Worm (Caenorhabditis elegans) whole organism, L1 larva: ENCODE results near the gene tgt-1.

Source experiments
- alr-1 ChIP-seq: fragments of 200-800 bp; sonication (Bioruptor generic); optimal IDR thresholded peaks from 2 replicates; lab custom pipeline; 2018; ENCODE audit warnings: borderline replicate concordance, mild to moderate bottlenecking, missing genetic modification characterization, missing compliant biosample characterization
- ama-1 ChIP-seq: fragments of 150-350 bp; optimal IDR thresholded peaks from 2 replicates; lab custom pipeline; 2014
- blmp-1 ChIP-seq: fragments of 150-350 bp; optimal IDR thresholded peaks from 2 replicates; lab custom pipeline; 2014; ENCODE audit warnings: missing biosample characterization, missing genetic modification characterization
- ceh-8 ChIP-seq: fragments of 200-800 bp; sonication (Bioruptor generic); optimal IDR thresholded peaks from 2 replicates; lab custom pipeline; 2018; ENCODE audit warnings: mild to moderate bottlenecking, missing genetic modification characterization, moderate library complexity, missing compliant biosample characterization
- ceh-90 ChIP-seq: sonication (generic microtip); optimal IDR thresholded peaks from 2 replicates; lab custom pipeline; 2016; ENCODE audit warnings: missing genetic modification characterization, missing compliant biosample characterization
- efl-1 ChIP-seq, 4 experiments: fragments of 150-350 bp; optimal IDR thresholded peaks in 3 of 4; peaks in 1 of 4; 1 replicate in 1 of 4; 2 replicates in 3 of 4; lab custom pipeline; 2014; ENCODE audit warnings: missing biosample characterization in 2 of 4, missing genetic modification characterization in 2 of 4, missing genetic modification reagents in 2 of 4
- ets-5 ChIP-seq: fragments of 200-800 bp; sonication (Bioruptor generic); IDR thresholded peaks from 2 replicates; pipeline ENCODE4 v1.3.6; 2022; ENCODE audit warnings: missing genetic modification characterization, missing compliant biosample characterization
- fkh-8 ChIP-seq: sonication (generic microtip); optimal IDR thresholded peaks from 2 replicates; lab custom pipeline; 2016; ENCODE audit warnings: mild to moderate bottlenecking, missing genetic modification characterization, missing compliant biosample characterization
- fos-1 ChIP-seq: fragments of 150-350 bp; optimal IDR thresholded peaks from 2 replicates; lab custom pipeline; 2014; ENCODE audit warnings: missing biosample characterization, missing genetic modification characterization
- hlh-17 ChIP-seq: fragments of 200-800 bp; sonication (Bioruptor generic); optimal IDR thresholded peaks from 2 replicates; lab custom pipeline; 2018; ENCODE audit warnings: missing genetic modification characterization, mild to moderate bottlenecking, missing compliant biosample characterization, moderate library complexity, borderline replicate concordance
- irx-1 ChIP-seq: sonication (generic microtip); optimal IDR thresholded peaks from 2 replicates; lab custom pipeline; 2016; ENCODE audit warnings: missing genetic modification characterization, missing compliant biosample characterization
- lin-14 ChIP-seq: fragments of 200-800 bp; sonication (Bioruptor generic); optimal IDR thresholded peaks from 2 replicates; lab custom pipeline; 2018; ENCODE audit warnings: mild to moderate bottlenecking, missing genetic modification characterization, moderate library complexity, missing compliant biosample characterization
- mab-9 ChIP-seq: fragments of 200-800 bp; sonication (Bioruptor generic); IDR thresholded peaks from 2 replicates; pipeline ENCODE4 v1.3.6; 2022; ENCODE audit warnings: missing genetic modification reagents, missing genetic modification characterization, missing compliant biosample characterization
- mdl-1 ChIP-seq, 2 experiments: fragments of 150-350 bp; optimal IDR thresholded peaks; 2 replicates each; lab custom pipeline; 2014 to 2017; ENCODE audit warnings: missing biosample characterization in 2 of 2, missing genetic modification characterization in 2 of 2, inconsistent platforms in 1 of 2
- mef-2 ChIP-seq: fragments of 150-350 bp; optimal IDR thresholded peaks from 2 replicates; lab custom pipeline; 2014; ENCODE audit warnings: missing biosample characterization, missing genetic modification characterization
- mep-1 ChIP-seq: fragments of 150-350 bp; optimal IDR thresholded peaks from 2 replicates; lab custom pipeline; 2014; ENCODE audit warnings: missing biosample characterization, missing genetic modification characterization
- nhr-11 ChIP-seq: fragments of 150-350 bp; optimal IDR thresholded peaks from 2 replicates; lab custom pipeline; 2014; ENCODE audit warnings: missing biosample characterization, missing genetic modification characterization
- nhr-19 ChIP-seq: fragments of 200-800 bp; sonication (Bioruptor generic); conservative IDR thresholded peaks from 2 replicates; pipeline ENCODE4 v1.3.6; 2022; ENCODE audit warnings: missing genetic modification characterization, missing compliant biosample characterization
- nhr-71 ChIP-seq: sonication (generic microtip); optimal IDR thresholded peaks from 2 replicates; lab custom pipeline; 2016; ENCODE audit warnings: mild to moderate bottlenecking, missing genetic modification characterization, moderate library complexity, missing compliant biosample characterization
- nhr-76 ChIP-seq: sonication (generic microtip); optimal IDR thresholded peaks from 2 replicates; lab custom pipeline; 2017; ENCODE audit warnings: missing biosample characterization, missing genetic modification characterization
- nhr-77 ChIP-seq: fragments of 150-350 bp; optimal IDR thresholded peaks from 2 replicates; lab custom pipeline; 2014; ENCODE audit warnings: missing biosample characterization, missing genetic modification characterization
- nhr-85 ChIP-seq: sonication (generic microtip); peaks from one replicate; lab custom pipeline; 2016; ENCODE audit warnings: missing genetic modification characterization, inconsistent platforms, missing compliant biosample characterization
- nhr-90 ChIP-seq: sonication (generic microtip); optimal IDR thresholded peaks from 2 replicates; lab custom pipeline; 2016; ENCODE audit warnings: mild to moderate bottlenecking, missing genetic modification characterization, missing compliant biosample characterization; ENCODE audit not compliant: poor library complexity
- rnt-1 ChIP-seq: sonication (generic microtip); optimal IDR thresholded peaks from 2 replicates; lab custom pipeline; 2016; ENCODE audit warnings: mild to moderate bottlenecking, missing genetic modification characterization, moderate library complexity, missing compliant biosample characterization
- sptf-1 ChIP-seq: fragments of 150-350 bp; optimal IDR thresholded peaks from 2 replicates; lab custom pipeline; 2014; ENCODE audit warnings: missing biosample characterization, missing genetic modification characterization
- sup-37 ChIP-seq: fragments of 200-800 bp; sonication (Bioruptor generic); optimal IDR thresholded peaks from 2 replicates; lab custom pipeline; 2018; ENCODE audit warnings: mild to moderate bottlenecking, missing genetic modification characterization, missing compliant biosample characterization
- unc-130 ChIP-seq: fragments of 150-350 bp; optimal IDR thresholded peaks from 2 replicates; lab custom pipeline; 2017; ENCODE audit warnings: missing biosample characterization, missing genetic modification characterization, inconsistent platforms
- ztf-11 ChIP-seq, 2 experiments: sonication (generic microtip); optimal IDR thresholded peaks; 2 replicates each; lab custom pipeline; 2016 to 2017; ENCODE audit warnings: missing genetic modification characterization in 2 of 2, missing biosample characterization in 1 of 2, missing compliant biosample characterization in 1 of 2

Gene tgt-1

DNA sequence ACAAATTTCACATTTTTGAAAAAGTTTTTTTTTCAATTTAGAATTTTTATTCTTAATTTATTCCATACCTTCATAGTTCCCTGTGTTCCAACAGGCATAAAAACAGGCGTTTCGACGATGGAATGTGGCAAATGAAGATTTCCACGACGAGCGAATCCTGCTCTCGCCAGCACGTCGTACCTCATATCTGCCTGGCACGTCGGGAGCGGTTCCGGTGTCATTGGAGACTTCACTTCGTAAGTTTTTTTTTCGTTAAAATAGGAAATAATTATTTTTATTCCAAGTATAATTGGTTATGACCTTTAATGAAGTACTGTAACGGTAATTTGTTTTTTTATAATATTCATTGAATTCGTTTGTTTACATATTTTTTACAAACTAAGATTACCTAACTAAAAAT lies at the start of gene tgt-1:
Gene tgt-1, minus strand, starts transcription at position 232 of the 400 bp plus-strand sequence.
- TF ChIP-seq efl-1 (optimal IDR thresholded peaks at IDR 0.05; lab: Kevin White, UChicago) (no peak), efl-1 (GFP tag; optimal IDR thresholded peaks at IDR 0.05 in 1 of 2; lab: Kevin White, UChicago) (peak in 1 of 2 experiments; percentile 28), irx-1 (no peak), nhr-90 (tag; lab: Kevin White, UChicago) (peak; percentile 3)

DNA sequence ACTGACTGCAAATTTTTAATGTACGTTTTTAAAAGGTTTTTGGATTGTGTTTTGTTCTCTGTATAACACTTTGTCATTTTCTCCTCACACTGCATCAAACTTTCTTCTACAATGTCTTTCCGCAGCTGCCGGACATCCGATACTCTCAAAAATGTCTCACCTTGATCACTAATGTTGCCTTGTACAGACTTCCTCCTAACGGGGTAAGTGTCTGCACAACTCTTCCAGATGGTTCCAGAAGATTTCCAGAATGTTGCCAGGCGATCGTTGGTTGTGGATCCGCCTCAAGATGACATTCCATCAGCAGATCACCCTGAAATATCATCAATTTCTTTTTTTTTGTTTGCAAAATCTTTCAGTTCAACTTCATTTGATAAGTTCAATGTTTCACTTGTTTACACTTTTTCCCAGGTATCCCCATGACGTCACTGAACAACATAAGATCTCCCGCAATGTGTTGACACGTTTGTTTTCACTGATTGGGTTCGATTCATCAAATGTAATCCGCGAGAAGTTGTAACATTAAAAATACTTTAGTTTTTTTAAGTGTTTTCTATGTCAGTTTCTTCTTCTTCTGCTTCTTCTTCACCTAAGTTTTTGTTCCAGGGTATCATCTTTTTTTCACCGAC lies 49.6 kb upstream of the tgt-1 start:
- peak; percentile 33 for TF ChIP-seq nhr-71 (tag; lab: Kevin White, UChicago)
- TF ChIP-seq lin-14 (GFP tag; lab: Kevin White, UChicago), result peak; percentile 44
- TF ChIP-seq nhr-19 (GFP tag; lab: Robert Waterston, UW), result no peak
- peak; percentile 5 for TF ChIP-seq rnt-1
- peak; percentile 19 for TF ChIP-seq nhr-85 (tag; lab: Kevin White, UChicago)
- TF ChIP-seq ceh-90 (tag; lab: Kevin White, UChicago), result no peak
- TF ChIP-seq hlh-17, result no peak
- TF ChIP-seq sup-37 (GFP tag; lab: Kevin White, UChicago), result no peak
- peak; percentile 46 for TF ChIP-seq blmp-1
- TF ChIP-seq efl-1 (optimal IDR thresholded peaks at IDR 0.05; lab: Kevin White, UChicago), result no peak
- TF ChIP-seq efl-1 (GFP tag; optimal IDR thresholded peaks at IDR 0.05 in 1 of 2; lab: Kevin White, UChicago), result peak in 1 of 2 experiments; percentile 41
- no peak for TF ChIP-seq sptf-1 (tag; lab: Kevin White, UChicago)
- peak in 1 of 2 experiments; percentile 13 for TF ChIP-seq mdl-1 (tag; optimal IDR thresholded peaks at IDR 0.05; lab: Kevin White, UChicago)

DNA sequence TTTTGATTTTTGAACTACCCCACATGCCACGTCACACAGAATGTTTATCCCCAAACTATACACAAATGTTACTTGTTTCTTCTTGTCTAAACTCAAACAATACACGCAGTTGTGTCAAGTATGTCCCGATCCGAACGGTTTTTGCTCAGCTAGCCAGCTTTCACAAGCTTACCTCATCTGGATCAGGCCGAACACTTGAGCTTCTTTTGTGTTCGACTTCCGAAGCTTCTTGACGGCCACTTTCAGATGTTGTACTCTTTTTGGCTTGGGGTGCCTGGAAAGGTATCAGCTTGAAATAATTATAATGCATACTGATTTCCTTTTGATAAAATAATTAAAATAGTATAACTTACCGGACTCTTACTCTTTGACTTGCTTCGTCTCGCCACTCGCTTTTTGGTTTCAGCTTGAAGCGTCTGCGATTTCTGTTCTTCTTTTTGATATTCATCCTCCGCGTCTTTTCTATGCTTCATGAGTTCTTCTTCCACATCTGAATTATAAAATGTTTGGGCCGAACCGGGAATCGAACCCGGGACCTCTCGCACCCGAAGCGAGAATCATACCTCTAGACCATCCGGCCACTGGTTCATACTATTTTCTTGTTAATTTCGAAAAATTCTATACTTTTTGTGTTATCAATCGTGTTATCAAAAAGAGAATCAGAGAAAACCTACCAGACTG lies 45.6 kb upstream of the tgt-1 start:
- TF ChIP-seq nhr-85 (tag; lab: Kevin White, UChicago) (peak; percentile 45), irx-1 (no peak)

DNA sequence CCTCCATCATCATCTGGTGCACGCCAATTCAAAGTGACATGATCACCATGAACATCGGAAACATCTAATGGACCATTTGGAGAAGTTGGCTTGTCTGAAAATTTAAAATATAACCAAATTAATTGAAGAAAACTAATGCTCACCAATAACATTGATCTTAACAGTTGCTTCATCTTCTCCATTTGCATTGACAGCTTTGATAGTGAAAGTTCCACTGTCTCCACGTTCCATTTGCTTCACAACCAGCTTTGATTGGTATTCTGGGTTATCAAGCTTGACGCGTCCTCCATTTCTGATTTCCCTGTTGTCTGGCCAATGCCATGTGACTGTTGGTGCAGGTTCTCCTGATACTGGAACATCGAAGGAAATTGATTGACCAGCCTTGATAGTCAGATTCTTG lies 26.8 kb upstream of the tgt-1 start:
- TF ChIP-seq nhr-76 (tag; lab: Kevin White, UChicago) (no peak), ceh-8 (GFP tag; lab: Kevin White, UChicago) (no peak), mef-2 (tag; lab: Kevin White, UChicago) (no peak), fos-1 (tag; lab: Kevin White, UChicago) (no peak), nhr-77 (tag; lab: Kevin White, UChicago) (no peak), mep-1 (tag; lab: Kevin White, UChicago) (no peak), ztf-11 (tag; optimal IDR thresholded peaks at IDR 0.05; lab: Kevin White, UChicago) (no peak), mab-9 (GFP tag; lab: Robert Waterston, UW) (no peak)

DNA sequence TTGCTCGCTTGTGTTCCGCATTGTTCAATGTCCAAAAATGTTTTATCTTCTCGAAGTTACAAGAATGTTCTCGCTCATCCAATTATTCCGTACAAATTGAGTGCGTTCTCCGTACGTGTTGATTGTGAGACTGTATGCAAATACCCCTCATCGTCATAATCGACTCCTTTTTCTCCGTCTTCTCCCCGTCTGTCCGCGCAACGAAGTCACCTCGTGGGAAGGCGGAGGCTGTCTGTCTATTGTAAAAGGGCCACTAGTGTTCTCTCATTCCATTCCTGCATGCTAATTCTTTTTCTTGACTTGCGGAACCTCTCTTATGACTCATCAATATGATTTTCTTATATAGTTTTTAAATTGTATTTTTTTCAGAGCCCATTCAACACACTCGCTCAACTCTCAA lies 10.6 kb upstream of the tgt-1 start, which contains the start of gene ZK829.9:
Gene ZK829.9, plus strand, starts transcription at position 364 of the 400 bp plus-strand sequence.
- no peak for TF ChIP-seq alr-1 (tag; lab: Kevin White, UChicago)
- no peak for TF ChIP-seq unc-130 (tag; lab: Kevin White, UChicago)
- TF ChIP-seq nhr-90 (tag; lab: Kevin White, UChicago), result no peak
- no peak for TF ChIP-seq blmp-1
- TF ChIP-seq ama-1 (lab: Kevin White, UChicago), result no peak

DNA sequence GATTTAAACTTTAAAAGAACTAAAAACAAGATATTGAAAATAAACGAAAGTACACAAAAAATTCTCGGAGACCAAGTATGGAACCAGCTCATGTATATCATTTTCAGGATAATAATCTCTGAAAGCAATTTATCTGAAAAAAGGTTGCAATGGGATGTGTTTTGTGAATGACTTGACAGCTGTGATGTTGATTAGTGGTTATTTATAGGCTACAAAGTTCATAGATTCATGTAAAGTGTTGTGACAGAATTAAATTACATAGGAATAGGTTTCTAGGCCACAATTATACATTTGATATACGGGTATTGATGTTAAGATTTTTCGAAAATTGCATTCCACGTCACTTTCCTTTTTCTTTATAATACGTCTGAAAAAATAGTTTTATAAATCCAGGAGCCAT lies 5.7 kb upstream of the tgt-1 start, which contains the start of gene srj-1:
Gene srj-1, minus strand, starts transcription at position 101 of the 400 bp plus-strand sequence.
- TF ChIP-seq fkh-8, result peak; percentile 21
- TF ChIP-seq nhr-11, result peak; percentile 1
- TF ChIP-seq ets-5 (GFP tag; lab: Robert Waterston, UW), result no peak
